Fruit fly (Drosophila melanogaster): Measurements from ENCODE around the gene sov.

- no peak for TF ChIP-seq Myc (optimal IDR thresholded peaks at IDR 0.05)
- TF ChIP-seq psq (optimal IDR thresholded peaks at IDR 0.05) = no peak
Measured at dm6 chrX:6756175-6756718, at the start of gene sov.

Measured in Kc167 (cell line).